Fruit fly (Drosophila melanogaster) whole organism, embryonic: ENCODE results near the gene Cap-D2.

Source experiments
- Antp ChIP-seq: fragments of 200-800 bp; sonication (Bioruptor generic); optimal IDR thresholded peaks from 3 replicates; lab custom pipeline; 2016; ENCODE audit warnings: missing biosample characterization, missing genetic modification characterization
- BtbVII ChIP-seq: fragments of 200-800 bp; sonication (Bioruptor generic); optimal IDR thresholded peaks from 3 replicates; lab custom pipeline; 2017; ENCODE audit warnings: missing biosample characterization, mild to moderate bottlenecking, missing genetic modification characterization
- CG10147 ChIP-seq: fragments of 200-800 bp; sonication (Bioruptor generic); optimal IDR thresholded peaks from 2 replicates; lab custom pipeline; 2019; ENCODE audit warnings: missing biosample characterization, mild to moderate bottlenecking, missing genetic modification characterization, moderate library complexity
- CG1024 ChIP-seq: fragments of 200-800 bp; sonication (Bioruptor generic); IDR thresholded peaks from 2 replicates; pipeline ENCODE4 v1.3.6; 2022; ENCODE audit warnings: missing biosample characterization, missing genetic modification characterization
- CG10543 ChIP-seq: fragments of 200-800 bp; sonication (Bioruptor generic); optimal IDR thresholded peaks from 3 replicates; lab custom pipeline; 2017; ENCODE audit warnings: missing biosample characterization, mild to moderate bottlenecking, missing genetic modification characterization, moderate library complexity
- CG10565 ChIP-seq: fragments of 200-800 bp; sonication (Bioruptor generic); optimal IDR thresholded peaks from 3 replicates; lab custom pipeline; 2016; ENCODE audit warnings: missing biosample characterization, mild to moderate bottlenecking, missing genetic modification characterization
- CG10959 ChIP-seq: fragments of 200-800 bp; sonication (Bioruptor generic); IDR thresholded peaks from 2 replicates; pipeline ENCODE4 v1.3.6; 2022; ENCODE audit warnings: missing biosample characterization, missing genetic modification characterization
- CG11456 ChIP-seq: fragments of 200-800 bp; sonication (Bioruptor generic); IDR thresholded peaks from 3 replicates; pipeline ENCODE4 v1.3.6; 2022; ENCODE audit warnings: missing biosample characterization, missing genetic modification characterization
- CG11723 ChIP-seq: fragments of 200-800 bp; sonication (Bioruptor generic); optimal IDR thresholded peaks from 2 replicates; lab custom pipeline; 2017; ENCODE audit warnings: missing biosample characterization, mild to moderate bottlenecking, missing genetic modification characterization
- CG12219 ChIP-seq: fragments of 200-800 bp; sonication (Bioruptor generic); optimal IDR thresholded peaks from 3 replicates; lab custom pipeline; 2018; ENCODE audit warnings: missing biosample characterization, mild to moderate bottlenecking, missing genetic modification characterization
- CG12299 ChIP-seq: fragments of 200-800 bp; sonication (Bioruptor generic); optimal IDR thresholded peaks from 2 replicates; lab custom pipeline; 2018; ENCODE audit warnings: missing biosample characterization, mild to moderate bottlenecking, missing genetic modification characterization
- CG12659 ChIP-seq: fragments of 200-800 bp; sonication (Bioruptor generic); optimal IDR thresholded peaks from 3 replicates; lab custom pipeline; 2017; ENCODE audit warnings: mild to moderate bottlenecking, missing biosample characterization, missing genetic modification reagents, missing genetic modification characterization
- CG16813 ChIP-seq: fragments of 200-800 bp; sonication (Bioruptor generic); IDR thresholded peaks from 3 replicates; pipeline ENCODE4 v1.3.6; 2022; ENCODE audit warnings: missing biosample characterization, missing genetic modification characterization; ENCODE audit not compliant: partially characterized antibody
- CG17612 ChIP-seq: fragments of 200-800 bp; sonication (Bioruptor generic); IDR thresholded peaks from 2 replicates; pipeline ENCODE4 v1.3.6; 2022; ENCODE audit warnings: missing biosample characterization, missing genetic modification characterization
- CG1792 ChIP-seq: fragments of 200-800 bp; sonication (Bioruptor generic); optimal IDR thresholded peaks from 2 replicates; lab custom pipeline; 2016; ENCODE audit warnings: missing biosample characterization, missing genetic modification characterization
- CG2875 ChIP-seq: fragments of 200-800 bp; sonication (Bioruptor generic); optimal IDR thresholded peaks from 2 replicates; lab custom pipeline; 2017; ENCODE audit warnings: missing biosample characterization, mild to moderate bottlenecking, missing genetic modification characterization, missing genetic modification reagents
- CG30020 ChIP-seq: fragments of 200-800 bp; optimal IDR thresholded peaks from 2 replicates; lab custom pipeline; 2019; ENCODE audit warnings: missing biosample characterization, mild to moderate bottlenecking, missing genetic modification characterization, moderate library complexity
- CG31224 ChIP-seq: fragments of 200-800 bp; sonication (Bioruptor generic); IDR thresholded peaks from 2 replicates; pipeline ENCODE4 v1.3.6; 2022; ENCODE audit warnings: missing biosample characterization, missing genetic modification characterization
- CG4617 ChIP-seq: fragments of 200-800 bp; sonication (Bioruptor generic); optimal IDR thresholded peaks from 3 replicates; lab custom pipeline; 2016; ENCODE audit warnings: missing biosample characterization, missing genetic modification characterization, borderline replicate concordance
- CG4707 ChIP-seq: fragments of 200-800 bp; sonication (Bioruptor generic); optimal IDR thresholded peaks from 2 replicates; lab custom pipeline; 2018; ENCODE audit warnings: missing biosample characterization, mild to moderate bottlenecking, missing genetic modification characterization, moderate library complexity
- CG6175 ChIP-seq: fragments of 200-800 bp; sonication (Bioruptor generic); IDR thresholded peaks from 3 replicates; pipeline ENCODE4 v1.3.6; 2022; ENCODE audit warnings: missing biosample characterization, missing genetic modification characterization
- CG6765 ChIP-seq: fragments of 200-800 bp; sonication (Bioruptor generic); optimal IDR thresholded peaks from 3 replicates; lab custom pipeline; 2017; ENCODE audit warnings: missing biosample characterization, mild to moderate bottlenecking, missing genetic modification characterization
- CG7556 ChIP-seq: fragments of 200-800 bp; sonication (Bioruptor generic); optimal IDR thresholded peaks from 2 replicates; lab custom pipeline; 2017; ENCODE audit warnings: missing biosample characterization, mild to moderate bottlenecking, missing genetic modification characterization
- CG8944 ChIP-seq: fragments of 200-800 bp; sonication (Bioruptor generic); optimal IDR thresholded peaks from 3 replicates; lab custom pipeline; 2016; ENCODE audit warnings: missing biosample characterization, missing genetic modification characterization
- CG9215 ChIP-seq: fragments of 200-800 bp; sonication (Bioruptor generic); IDR thresholded peaks from 2 replicates; pipeline ENCODE4 v1.3.6; 2022; ENCODE audit warnings: missing biosample characterization, missing genetic modification characterization
- CG9932 ChIP-seq: fragments of 200-800 bp; sonication (Bioruptor generic); IDR thresholded peaks from 2 replicates; pipeline ENCODE4 v1.3.6; 2022; ENCODE audit warnings: missing biosample characterization, missing genetic modification characterization
- CoRest ChIP-seq: fragments of 200-800 bp; sonication (Bioruptor generic); optimal IDR thresholded peaks from 3 replicates; lab custom pipeline; 2018; ENCODE audit warnings: missing biosample characterization, mild to moderate bottlenecking, missing genetic modification characterization, moderate library complexity
- Dbx ChIP-seq: fragments of 200-800 bp; sonication (Bioruptor generic); IDR thresholded peaks from 3 replicates; pipeline ENCODE4 v1.3.6; 2022; ENCODE audit warnings: missing biosample characterization, missing genetic modification characterization
- Dfd ChIP-seq, 2 experiments: fragments of >200 bp; optimal IDR thresholded peaks; 2 replicates each; lab custom pipeline; 2017; ENCODE audit warnings: missing biosample characterization in 2 of 2, missing genetic modification characterization in 2 of 2
- Doc3 ChIP-seq: fragments of 200-800 bp; sonication (Bioruptor generic); IDR thresholded peaks from 3 replicates; pipeline ENCODE4 v1.3.6; 2022; ENCODE audit warnings: missing biosample characterization, missing genetic modification characterization; ENCODE audit not compliant: partially characterized antibody
- Hsf ChIP-seq: fragments of 200-800 bp; sonication (Bioruptor generic); optimal IDR thresholded peaks from 3 replicates; lab custom pipeline; 2016; ENCODE audit warnings: missing biosample characterization, missing genetic modification characterization
- TFAM ChIP-seq: fragments of 200-800 bp; sonication (Bioruptor generic); optimal IDR thresholded peaks from 2 replicates; lab custom pipeline; 2017; ENCODE audit warnings: missing biosample characterization, missing genetic modification characterization, inconsistent platforms
- Usf ChIP-seq: fragments of 200-800 bp; sonication (Bioruptor generic); optimal IDR thresholded peaks from 2 replicates; lab custom pipeline; 2017; ENCODE audit warnings: missing genotype, missing biosample characterization, missing genetic modification characterization
- Xbp1 ChIP-seq: fragments of 200-800 bp; sonication (Bioruptor generic); optimal IDR thresholded peaks from 3 replicates; lab custom pipeline; 2016; ENCODE audit warnings: missing biosample characterization, mild to moderate bottlenecking, missing genetic modification characterization
- ab ChIP-seq: fragments of 200-800 bp; sonication (Bioruptor generic); optimal IDR thresholded peaks from 2 replicates; lab custom pipeline; 2016; ENCODE audit warnings: missing biosample characterization, missing genetic modification characterization
- bsh ChIP-seq, 2 experiments: fragments of 200-800 bp; sonication (Bioruptor generic); optimal IDR thresholded peaks; 2 replicates each; lab custom pipeline; 2017 to 2018; ENCODE audit warnings: mild to moderate bottlenecking in 2 of 2, missing biosample characterization in 2 of 2, missing genetic modification characterization in 2 of 2, moderate library complexity in 1 of 2
- dati ChIP-seq: fragments of 200-800 bp; sonication (Bioruptor generic); IDR thresholded peaks from 2 replicates; pipeline ENCODE4 v1.3.6; 2022; ENCODE audit warnings: missing biosample characterization, missing genetic modification characterization
- disco-r ChIP-seq: fragments of 200-800 bp; sonication (Bioruptor generic); optimal IDR thresholded peaks from 2 replicates; lab custom pipeline; 2016; ENCODE audit warnings: missing biosample characterization, missing genetic modification characterization
- dpn ChIP-seq, 2 experiments: fragments of 200-800 bp; sonication (Bioruptor generic); optimal IDR thresholded peaks; 3 replicates each; lab custom pipeline; 2016; ENCODE audit warnings: missing biosample characterization in 2 of 2, missing genetic modification characterization in 2 of 2
- ftz-f1 ChIP-seq: fragments of 200-800 bp; sonication (Bioruptor generic); optimal IDR thresholded peaks from 2 replicates; lab custom pipeline; 2016; ENCODE audit warnings: missing biosample characterization, missing genetic modification characterization
- insv ChIP-seq, 2 experiments: fragments of 200-800 bp; sonication (Bioruptor generic); optimal IDR thresholded peaks; 3 replicates each; lab custom pipeline; 2016 to 2018; ENCODE audit warnings: missing biosample characterization in 2 of 2, missing genetic modification characterization in 2 of 2
- inv ChIP-seq: fragments of 200-800 bp; sonication (Bioruptor generic); IDR thresholded peaks from 2 replicates; pipeline ENCODE4 v1.3.6; 2022; ENCODE audit warnings: missing biosample characterization, missing genetic modification characterization; ENCODE audit not compliant: partially characterized antibody
- jumu ChIP-seq: fragments of 200-800 bp; sonication (Bioruptor generic); optimal IDR thresholded peaks from 3 replicates; lab custom pipeline; 2016; ENCODE audit warnings: missing biosample characterization, missing genetic modification characterization
- lmd ChIP-seq: fragments of 200-800 bp; sonication (Bioruptor generic); IDR thresholded peaks from 2 replicates; pipeline ENCODE4 v1.3.6; 2022; ENCODE audit warnings: missing biosample characterization, missing genetic modification characterization
- nerfin-2 ChIP-seq: fragments of 200-800 bp; sonication (Bioruptor generic); IDR thresholded peaks from 2 replicates; pipeline ENCODE4 v1.3.6; 2022; ENCODE audit warnings: missing biosample characterization, missing genetic modification characterization; ENCODE audit not compliant: partially characterized antibody
- otp ChIP-seq: fragments of 200-800 bp; sonication (Bioruptor generic); IDR thresholded peaks from 3 replicates; pipeline ENCODE4, ENCODE4 v1.3.6; 2022; ENCODE audit warnings: missing biosample characterization, missing genetic modification characterization
- pb ChIP-seq: fragments of 200-800 bp; sonication (Bioruptor generic); optimal IDR thresholded peaks from 3 replicates; lab custom pipeline; 2016; ENCODE audit warnings: missing biosample characterization, missing genetic modification characterization
- sens ChIP-seq: fragments of 200-800 bp; sonication (Bioruptor generic); peaks from one replicate; lab custom pipeline; 2016; ENCODE audit warnings: missing biosample characterization, missing genetic modification characterization
- sens-2 ChIP-seq: fragments of 200-800 bp; sonication (Bioruptor generic); IDR thresholded peaks from 2 replicates; pipeline ENCODE4 v1.3.6; 2022; ENCODE audit warnings: missing biosample characterization, missing genetic modification characterization
- yki ChIP-seq: fragments of >200 bp; optimal IDR thresholded peaks from 3 replicates; lab custom pipeline; 2018
- zfh1 ChIP-seq: fragments of 200-800 bp; sonication (Bioruptor generic); IDR thresholded peaks from 3 replicates; pipeline ENCODE4 v1.3.6; 2022; ENCODE audit warnings: missing biosample characterization, missing genetic modification characterization

Cap-D2 gene

DNA sequence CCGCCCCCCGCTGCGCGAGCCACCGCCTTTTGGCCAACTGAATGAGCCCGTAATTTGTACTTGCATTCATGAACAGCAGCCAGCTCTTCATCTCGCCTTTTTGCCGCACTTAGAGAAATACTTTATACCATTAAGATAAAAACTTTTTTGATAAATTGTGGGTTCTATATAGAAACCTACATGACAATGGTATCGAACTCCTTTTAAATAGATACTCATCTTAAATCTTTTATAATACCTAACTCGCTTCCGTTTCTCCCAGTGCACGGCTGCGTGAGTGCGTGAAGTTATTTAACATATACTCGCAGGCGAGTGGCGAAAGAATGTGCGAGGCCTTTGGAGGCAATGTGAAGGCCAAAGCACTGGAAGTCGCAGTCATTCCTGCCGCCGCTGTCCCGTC, 49.6 kb upstream of the Cap-D2 start (continued):
- TF ChIP-seq pb (GFP tag; lab: Kevin White, UChicago) = no peak
- TF ChIP-seq CoRest (tag; lab: Kevin White, UChicago) = peak; percentile 25
- TF ChIP-seq jumu (GFP tag; lab: Kevin White, UChicago) = no peak
- 0 out of 2 replicates have a peak, but pooled peaks have one; percentile 8 for TF ChIP-seq CG31224 (GFP tag; lab: Robert Waterston, UW)
- TF ChIP-seq Antp (GFP tag; lab: Kevin White, UChicago) = no peak
- TF ChIP-seq CG2875 = no peak
- 0 out of 3 replicates have a peak, but pooled peaks have one; percentile 65 for TF ChIP-seq Dbx
- 0 out of 2 replicates have a peak, but pooled peaks have one; percentile 10 for TF ChIP-seq CG1024
- TF ChIP-seq CG10543 = no peak
- TF ChIP-seq CG12219 = no peak
- no peak for TF ChIP-seq Dfd (GFP tag; optimal IDR thresholded peaks at IDR 0.05; lab: Kevin White, UChicago)
- no peak for TF ChIP-seq CG4707 (GFP tag; lab: Kevin White, UChicago)
- TF ChIP-seq nerfin-2 (GFP tag; lab: Robert Waterston, UW) = no peak
- no peak for TF ChIP-seq CG17612 (GFP tag; lab: Robert Waterston, UW)
- TF ChIP-seq CG6175 (GFP tag; lab: Robert Waterston, UW) = no peak
- TF ChIP-seq CG10565 (GFP tag; lab: Kevin White, UChicago) = no peak
- no peak for TF ChIP-seq Doc3 (GFP tag; lab: Robert Waterston, UW)
- TF ChIP-seq bsh (GFP tag; optimal IDR thresholded peaks at IDR 0.05; lab: Kevin White, UChicago) = peak in 1 of 2 experiments; percentile 44
- 0 out of 3 replicates have a peak, but pooled peaks have one; percentile 45 for TF ChIP-seq otp
- TF ChIP-seq CG12299 (tag; lab: Kevin White, UChicago) = no peak
- no peak for TF ChIP-seq yki (lab: Kevin White, UChicago)
- TF ChIP-seq ab (GFP tag; lab: Kevin White, UChicago) = no peak
- no peak for TF ChIP-seq Usf (GFP tag; lab: Kevin White, UChicago)
- TF ChIP-seq CG11456 (GFP tag; lab: Robert Waterston, UW) = peak; percentile 64; the same call in 1 of the 3 replicates
- TF ChIP-seq CG10147 (GFP tag; lab: Kevin White, UChicago) = peak; percentile 38
- TF ChIP-seq lmd = peak; percentile 36; the same call in 1 of the 2 replicates
- TF ChIP-seq CG8944 (GFP tag; lab: Kevin White, UChicago) = no peak
- no peak for TF ChIP-seq dati
- peak; percentile 37 for TF ChIP-seq Xbp1 (GFP tag; lab: Kevin White, UChicago)
- no peak for TF ChIP-seq inv (GFP tag; lab: Robert Waterston, UW)
- no peak for TF ChIP-seq CG16813 (GFP tag; lab: Robert Waterston, UW)
- TF ChIP-seq CG9215 = 0 out of 2 replicates have a peak, but pooled peaks have one; percentile 13
- TF ChIP-seq CG9932 (GFP tag; lab: Robert Waterston, UW) = no peak
- TF ChIP-seq CG4617 = no peak
- peak; percentile 22 for TF ChIP-seq Hsf
- TF ChIP-seq sens-2 (GFP tag; lab: Robert Waterston, UW) = no peak
- no peak for TF ChIP-seq TFAM
- TF ChIP-seq BtbVII (GFP tag; lab: Kevin White, UChicago) = peak; percentile 26
- TF ChIP-seq CG11723 (GFP tag; lab: Kevin White, UChicago) = no peak
- no peak for TF ChIP-seq CG30020 (tag; lab: Kevin White, UChicago)
- no peak for TF ChIP-seq CG6765 (GFP tag; lab: Kevin White, UChicago)
- TF ChIP-seq disco-r = no peak
- peak; percentile 56; the same call in 2 of the 3 replicates for TF ChIP-seq zfh1 (GFP tag; lab: Robert Waterston, UW)
- no peak for TF ChIP-seq ftz-f1 (GFP tag; lab: Kevin White, UChicago)
- TF ChIP-seq insv (GFP tag; optimal IDR thresholded peaks at IDR 0.05; lab: Kevin White, UChicago) = no peak
- peak; percentile 83 for TF ChIP-seq sens
- no peak for TF ChIP-seq dpn (GFP tag; optimal IDR thresholded peaks at IDR 0.05; lab: Kevin White, UChicago)
- no peak for TF ChIP-seq CG1792 (GFP tag; lab: Kevin White, UChicago)
- TF ChIP-seq CG7556 (GFP tag; lab: Kevin White, UChicago) = peak; percentile 43
- TF ChIP-seq CG10959 (GFP tag; lab: Robert Waterston, UW) = no peak
- TF ChIP-seq CG12659 (GFP tag; lab: Kevin White, UChicago) = no peak
